Fruit fly (Drosophila melanogaster): ENCODE data around the gene Ubc84D.
A peak's percentile ranks its signal among the peaks of the same experiment; 100 is the strongest.

The Ubc84D gene

DNA sequence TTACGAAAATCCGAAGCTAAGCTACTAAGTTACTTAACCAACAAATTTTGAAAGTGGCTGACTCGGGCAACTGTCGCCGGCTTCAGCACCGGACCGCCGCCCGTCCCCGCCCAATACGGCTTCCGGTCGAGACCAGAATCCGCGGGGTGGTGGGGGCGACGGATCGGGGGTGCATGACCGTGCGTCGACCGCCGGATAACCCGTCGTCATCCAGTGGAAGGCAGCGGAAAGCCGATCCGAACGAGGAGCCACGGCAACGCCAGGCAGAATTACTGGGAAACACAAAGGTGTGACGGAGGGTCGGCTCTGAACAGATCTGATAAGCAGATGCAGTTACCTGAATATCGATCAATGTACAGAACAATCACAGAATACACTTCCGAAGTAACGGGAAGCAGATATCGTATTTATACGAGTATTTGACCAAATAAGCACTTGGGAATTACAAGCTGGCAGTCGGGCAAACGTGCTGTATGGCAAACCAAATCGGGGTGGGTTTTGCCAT is 44.6 kb downstream of the Ubc84D start (continued):
- TF ChIP-seq Nf-YC (tag; optimal IDR thresholded peaks at IDR 0.05) (peak; percentile 65), sens-2 (GFP tag; IDR thresholded peaks at IDR 0.05) (peak; percentile 47; the same call in 1 of the 2 replicates), Eip74EF (GFP tag; optimal IDR thresholded peaks at IDR 0.05) (peak in 1 of 2 experiments; percentile 86), jumu (GFP tag; optimal IDR thresholded peaks at IDR 0.05) (peak; percentile 74), Blimp-1 (GFP tag; optimal IDR thresholded peaks at IDR 0.05) (peak; percentile 43), CG6813 (GFP tag; optimal IDR thresholded peaks at IDR 0.05) (peak; percentile 81), dimm (GFP tag; IDR thresholded peaks at IDR 0.05) (0 out of 2 replicates have a peak, but pooled peaks have one; percentile 27), NFAT (GFP tag; IDR thresholded peaks at IDR 0.05) (peak; percentile 63), Hr78 (GFP tag; optimal IDR thresholded peaks at IDR 0.05) (peak in 1 of 2 experiments; percentile 88), NC2α (GFP tag; optimal IDR thresholded peaks at IDR 0.05) (peak; percentile 41), Hsf (GFP tag; optimal IDR thresholded peaks at IDR 0.05) (peak; percentile 29), scrt (GFP tag; optimal IDR thresholded peaks at IDR 0.05) (peak; percentile 14), maf-S (GFP tag; optimal IDR thresholded peaks at IDR 0.05) (peak; percentile 28), TFAM (GFP tag; optimal IDR thresholded peaks at IDR 0.05) (peak; percentile 2), CG3281 (GFP tag; optimal IDR thresholded peaks at IDR 0.05) (peak; percentile 40), Fer1 (GFP tag; optimal IDR thresholded peaks at IDR 0.05) (peak; percentile 85), CG14667 (GFP tag; IDR thresholded peaks at IDR 0.05) (peak; percentile 11; the same call in 1 of the 2 replicates), unpg (GFP tag; optimal IDR thresholded peaks at IDR 0.05) (peak; percentile 51), CG31365 (tag; optimal IDR thresholded peaks at IDR 0.05) (peak; percentile 63), Gug (GFP tag; IDR thresholded peaks at IDR 0.05) (peak; percentile 40; the same call in 1 of the 4 replicates), Opbp (GFP tag; IDR thresholded peaks at IDR 0.05; ENCODE audit: partially characterized antibody) (peak; percentile 99), twi (tag; optimal IDR thresholded peaks at IDR 0.05) (peak; percentile 30), CG15269 (tag; optimal IDR thresholded peaks at IDR 0.05) (peak; percentile 70), pzg (GFP tag; optimal IDR thresholded peaks at IDR 0.05) (peak; percentile 32), CG9609 (GFP tag; optimal IDR thresholded peaks at IDR 0.05) (peak; percentile 41), CG16815 (GFP tag; optimal IDR thresholded peaks at IDR 0.05) (no peak), CG18599 (GFP tag; optimal IDR thresholded peaks at IDR 0.05) (peak; percentile 70), CG17829 (tag; optimal IDR thresholded peaks at IDR 0.05) (peak; percentile 69), CG15479 (GFP tag; optimal IDR thresholded peaks at IDR 0.05) (peak; percentile 12), Ssrp (tag; optimal IDR thresholded peaks at IDR 0.05) (no peak), exex (tag; optimal IDR thresholded peaks at IDR 0.05) (peak; percentile 29), HLH4C (GFP tag; IDR thresholded peaks at IDR 0.05; ENCODE audit: partially characterized antibody) (peak; percentile 96), CG10321 (GFP tag; IDR thresholded peaks at IDR 0.05) (peak; percentile 57), CG7357 (GFP tag; IDR thresholded peaks at IDR 0.05) (peak; percentile 39; the same call in 1 of the 3 replicates), CG31388 (GFP tag; optimal IDR thresholded peaks at IDR 0.05) (no peak), cas (GFP tag; IDR thresholded peaks at IDR 0.05) (peak; percentile 50; the same call in 1 of the 2 replicates), Hey (tag; optimal IDR thresholded peaks at IDR 0.05) (peak; percentile 94), CG4360 (GFP tag; IDR thresholded peaks at IDR 0.05) (peak; percentile 61), Hmx (GFP tag; optimal IDR thresholded peaks at IDR 0.05) (no peak), sna (GFP tag; IDR thresholded peaks at IDR 0.05; ENCODE audit: partially characterized antibody) (peak; percentile 86), CG4730 (GFP tag; IDR thresholded peaks at IDR 0.05) (0 out of 2 replicates have a peak, but pooled peaks have one; percentile 11)
